Fruit fly (Drosophila melanogaster) whole organism, larva: ENCODE results near the gene slpr.

Experiments used
- noc ChIP-seq: fragments of 200-800 bp; sonication (Bioruptor generic); optimal IDR thresholded peaks from 3 replicates; lab custom pipeline; 2019; ENCODE audit warnings: missing biosample characterization, mild to moderate bottlenecking, missing genetic modification characterization, moderate library complexity

slpr gene

DNA sequence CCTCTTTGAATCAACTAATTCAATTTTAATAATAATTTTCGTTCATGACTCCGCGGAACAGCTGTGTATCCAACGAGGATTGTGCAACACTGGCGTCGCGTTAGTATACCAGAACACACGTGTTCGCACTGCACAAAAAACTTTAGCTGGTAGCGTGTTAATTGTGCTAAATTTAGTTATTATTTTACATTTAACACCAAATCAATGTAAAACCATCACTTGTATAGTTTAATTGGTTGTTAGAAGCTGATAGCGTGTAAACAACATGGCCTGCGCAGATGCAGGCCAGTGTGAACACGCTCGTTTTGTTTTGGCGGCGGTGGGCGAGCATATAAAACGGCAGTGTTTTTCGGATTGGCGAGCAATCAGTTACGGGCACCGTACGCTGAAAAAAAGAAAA, 19.7 kb downstream of the slpr start, which contains the start of the genes Traf6 and GIIIspla2:
Gene Traf6, minus strand, starts transcription at position 93 of the 400 bp plus-strand sequence.
Gene GIIIspla2, plus strand, starts transcription at position 335 of the 400 bp plus-strand sequence.
- TF ChIP-seq noc (tag; lab: Kevin White, UChicago) = peak; percentile 78

- TF ChIP-seq noc (tag; lab: Kevin White, UChicago) = no peak
Measured at dm6 chrX:8152718-8153117, 24.3 kb downstream of the slpr start, which contains the start of gene CG18262. Gene CG18262, plus strand, starts transcription at chrX:8152948.

dm6 chrX:8152077-8152476, 24.9 kb downstream of the slpr start, which contains the start of gene Gbeta5:
Gene Gbeta5, minus strand, starts transcription at chrX:8152275.
- TF ChIP-seq noc (tag; lab: Kevin White, UChicago) = no peak

DNA sequence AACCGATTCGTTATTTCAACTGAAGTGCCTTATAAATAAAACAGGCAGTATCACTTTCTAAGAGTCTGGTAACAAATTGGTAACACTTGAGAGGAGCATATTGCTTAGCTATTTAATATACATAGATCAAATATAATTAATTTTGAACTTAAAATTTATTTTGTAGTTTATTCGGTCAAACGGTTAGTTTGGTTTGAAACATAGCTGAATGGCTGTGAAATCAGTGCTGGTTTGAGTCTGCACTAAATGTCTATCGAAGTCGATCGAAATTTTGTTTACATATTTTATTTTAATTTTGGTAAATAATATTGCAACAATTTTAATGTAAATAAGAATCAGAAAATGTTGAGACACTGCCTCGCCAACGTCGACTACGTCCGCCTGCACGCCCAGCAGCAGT, 28.4 kb downstream of the slpr start, which contains the start of gene CG10959:
Gene CG10959, plus strand, starts transcription at position 228 of the 400 bp plus-strand sequence.
- no peak for TF ChIP-seq noc (tag; lab: Kevin White, UChicago)

- TF ChIP-seq noc (tag; lab: Kevin White, UChicago) = no peak
Measured at dm6 chrX:8147649-8148048, 29.3 kb downstream of the slpr start, which contains the start of gene CG15336. Gene CG15336, plus strand, starts transcription at chrX:8147949.

dm6 chrX:8145501-8146157, 31.4 kb downstream of the slpr start, which contains the start of the genes alpha-PheRS and CG2129:
Gene alpha-PheRS, minus strand, starts transcription at chrX:8145602.
Gene CG2129, plus strand, starts transcription at chrX:8145839.
- peak; percentile 25 for TF ChIP-seq noc (tag; lab: Kevin White, UChicago)

DNA sequence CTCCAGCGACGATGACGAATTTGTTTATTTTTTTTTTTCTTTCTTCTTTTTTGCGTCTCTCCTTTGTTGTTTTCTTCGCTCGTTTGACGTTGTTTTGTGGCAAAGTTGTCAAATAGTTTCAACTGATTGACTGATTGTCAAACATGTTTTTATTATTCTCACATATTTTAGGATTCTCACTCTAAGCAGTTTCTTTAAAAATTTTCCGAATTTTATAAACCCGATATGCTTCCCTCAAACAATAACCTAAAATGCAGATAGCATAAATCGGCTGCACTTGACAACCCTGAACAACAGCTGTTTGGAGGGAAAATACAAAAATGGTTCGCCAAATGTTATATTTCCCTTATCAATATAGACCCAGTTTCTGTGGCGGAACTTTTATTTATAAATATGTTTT, 33.4 kb downstream of the slpr start, which contains the start of gene CG17982:
Gene CG17982, minus strand, starts transcription at position 299 of the 400 bp plus-strand sequence.
- TF ChIP-seq noc (tag; lab: Kevin White, UChicago) = peak; percentile 91

DNA sequence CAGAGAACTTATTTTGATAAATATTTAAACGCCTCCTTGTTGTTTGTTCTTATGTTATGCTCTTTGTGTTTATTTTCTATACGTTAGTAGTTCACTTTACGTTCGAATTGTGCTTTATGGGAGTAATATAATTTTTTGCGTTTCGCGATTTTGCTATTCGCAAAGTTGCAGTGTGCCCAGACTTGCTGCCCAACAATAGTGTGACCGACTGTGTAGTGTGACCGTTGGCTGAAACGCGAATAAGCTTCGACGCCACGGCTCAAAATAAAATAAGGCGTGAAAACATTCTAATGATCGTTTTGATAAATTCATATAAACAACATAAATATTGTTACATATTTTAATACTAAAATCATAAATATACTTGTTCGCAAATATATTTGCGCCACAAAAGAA, 34.9 kb downstream of the slpr start, which contains the start of gene Smox:
Gene Smox, minus strand, starts transcription at position 213 of the 396 bp plus-strand sequence.
- no peak for TF ChIP-seq noc (tag; lab: Kevin White, UChicago)

dm6 chrX:8141353-8142066, 35.5 kb downstream of the slpr start:
- TF ChIP-seq noc (tag; lab: Kevin White, UChicago) = peak; percentile 45

DNA sequence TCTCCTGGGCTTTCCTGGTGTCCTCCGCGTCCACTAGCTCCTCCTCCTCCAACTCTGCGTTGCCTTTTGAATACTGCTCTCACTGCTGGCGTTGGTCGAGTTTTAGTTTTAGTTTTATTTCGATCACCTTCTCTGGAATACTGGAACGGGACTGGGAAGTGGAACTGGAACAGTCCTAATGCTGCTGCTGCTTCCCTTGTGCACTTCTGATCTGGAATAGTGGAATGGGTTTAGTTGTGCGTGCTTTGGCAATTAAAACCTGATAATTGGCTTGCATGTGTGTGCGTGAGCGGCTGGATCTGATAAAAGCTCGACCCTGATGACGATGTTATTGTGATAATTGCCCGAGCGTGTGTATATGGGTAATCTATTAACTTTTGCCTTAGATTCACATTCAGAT, 36.3 kb downstream of the slpr start:
- no peak for TF ChIP-seq noc (tag; lab: Kevin White, UChicago)

DNA sequence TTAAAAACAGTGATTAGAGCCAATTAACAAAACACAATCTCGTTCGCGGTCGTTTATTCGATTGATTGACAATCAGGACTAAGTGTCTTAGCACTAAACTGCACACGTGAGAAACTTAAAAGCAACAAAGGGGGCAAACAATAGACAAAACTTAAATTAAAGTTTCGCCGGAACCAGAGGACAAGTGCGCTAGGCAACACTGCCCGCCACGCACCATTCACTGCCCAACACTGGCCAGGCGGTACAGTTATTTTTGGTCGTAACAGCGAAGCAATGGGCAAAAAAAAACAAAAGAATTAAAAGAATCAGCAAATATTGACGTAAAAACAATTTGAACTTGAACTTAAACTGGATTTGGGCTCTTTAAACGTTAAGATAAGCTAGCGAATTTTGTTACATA, 39.7 kb downstream of the slpr start:
- TF ChIP-seq noc (tag; lab: Kevin White, UChicago) = no peak

DNA sequence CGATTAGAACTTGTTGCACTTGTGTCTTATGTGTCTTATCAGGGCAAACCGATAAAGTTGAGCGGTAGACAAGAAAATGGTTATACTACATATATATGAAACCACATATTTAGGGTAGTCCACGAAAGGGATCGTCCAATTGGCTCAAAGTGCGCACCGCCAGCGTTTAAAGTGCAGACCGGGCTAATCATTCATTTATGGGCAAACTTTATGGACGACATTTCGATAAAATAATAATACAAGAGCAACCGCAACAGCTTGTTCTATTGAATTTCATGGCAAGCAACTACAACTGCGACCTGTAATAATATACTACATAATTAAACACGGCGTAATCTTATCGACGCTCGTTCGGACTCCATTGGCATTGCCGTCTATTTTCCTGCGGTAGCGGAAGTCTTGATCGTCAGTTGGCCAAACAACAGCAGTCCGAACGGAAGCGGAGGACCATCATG, 41.5 kb downstream of the slpr start, which contains the start of the genes cyr and CG2120:
Gene cyr, minus strand, starts transcription at position 294 of the 455 bp plus-strand sequence.
Gene CG2120, plus strand, starts transcription at position 405 of the 455 bp plus-strand sequence.
- no peak for TF ChIP-seq noc (tag; lab: Kevin White, UChicago)

dm6 chrX:8131693-8132313, 45.2 kb downstream of the slpr start, which contains the start of gene CG10958:
Gene CG10958, plus strand, starts transcription at chrX:8132285.
- peak; percentile 68 for TF ChIP-seq noc (tag; lab: Kevin White, UChicago)

- no peak for TF ChIP-seq noc (tag; lab: Kevin White, UChicago)
Measured at dm6 chrX:8129204-8129997, 47.6 kb downstream of the slpr start, which contains the start of gene CG2116. Gene CG2116, plus strand, starts transcription at chrX:8129812.
